Fruit fly (Drosophila melanogaster) whole organism: Measurements from ENCODE around the gene Glyat.

Experiments
- CG8478 ChIP-seq: fragments of >200 bp; optimal IDR thresholded peaks from 2 replicates; lab custom pipeline; 2018; ENCODE audit warnings: inconsistent platforms
- Dll ChIP-seq: fragments of >200 bp; optimal IDR thresholded peaks from 2 replicates; lab custom pipeline; 2017
- EcR ChIP-seq, 2 experiments: fragments of >200 bp; optimal IDR thresholded peaks; 2 replicates each; lab custom pipeline; 2017; ENCODE audit warnings: missing biosample characterization in 2 of 2, missing genetic modification characterization in 2 of 2, missing genetic modification reagents in 2 of 2
- pan ChIP-seq: fragments of >200 bp; optimal IDR thresholded peaks from 2 replicates; lab custom pipeline; 2017
- psq ChIP-seq: fragments of >200 bp; optimal IDR thresholded peaks from 2 replicates; lab custom pipeline; 2017
- usp ChIP-seq: fragments of >200 bp; optimal IDR thresholded peaks from 2 replicates; lab custom pipeline; 2017; ENCODE audit warnings: missing biosample characterization, missing genetic modification characterization, mixed read lengths

DNA sequence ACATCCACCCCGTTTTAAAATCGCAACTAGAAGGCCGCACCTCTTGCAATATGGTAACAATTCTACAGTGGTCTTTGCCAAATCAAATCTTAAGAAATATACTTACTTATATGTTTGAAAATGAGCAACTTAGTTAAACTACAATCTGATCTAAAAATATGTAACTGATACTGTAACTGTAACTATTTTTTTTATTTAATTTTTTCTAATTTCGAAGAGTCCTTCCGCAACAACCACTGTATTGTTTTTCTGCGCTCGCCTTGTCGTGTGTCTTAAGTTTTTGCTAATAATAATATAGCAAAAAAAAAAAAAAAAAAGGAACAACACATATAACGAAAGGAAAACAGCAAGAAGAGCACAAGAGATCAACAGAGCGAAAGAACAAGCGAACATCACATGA, 39.0 kb downstream of the Glyat start:
- TF ChIP-seq usp (GFP tag; lab: Kevin White, UChicago) (no peak), pan (lab: Kevin White, UChicago) (no peak), CG8478 (lab: Kevin White, UChicago) (no peak), psq (no peak), Dll (lab: Kevin White, UChicago) (no peak), EcR (GFP tag; optimal IDR thresholded peaks at IDR 0.05; lab: Kevin White, UChicago) (no peak)
